Fruit fly (Drosophila melanogaster): ENCODE data around the gene CG5555.

CG5555 gene

DNA sequence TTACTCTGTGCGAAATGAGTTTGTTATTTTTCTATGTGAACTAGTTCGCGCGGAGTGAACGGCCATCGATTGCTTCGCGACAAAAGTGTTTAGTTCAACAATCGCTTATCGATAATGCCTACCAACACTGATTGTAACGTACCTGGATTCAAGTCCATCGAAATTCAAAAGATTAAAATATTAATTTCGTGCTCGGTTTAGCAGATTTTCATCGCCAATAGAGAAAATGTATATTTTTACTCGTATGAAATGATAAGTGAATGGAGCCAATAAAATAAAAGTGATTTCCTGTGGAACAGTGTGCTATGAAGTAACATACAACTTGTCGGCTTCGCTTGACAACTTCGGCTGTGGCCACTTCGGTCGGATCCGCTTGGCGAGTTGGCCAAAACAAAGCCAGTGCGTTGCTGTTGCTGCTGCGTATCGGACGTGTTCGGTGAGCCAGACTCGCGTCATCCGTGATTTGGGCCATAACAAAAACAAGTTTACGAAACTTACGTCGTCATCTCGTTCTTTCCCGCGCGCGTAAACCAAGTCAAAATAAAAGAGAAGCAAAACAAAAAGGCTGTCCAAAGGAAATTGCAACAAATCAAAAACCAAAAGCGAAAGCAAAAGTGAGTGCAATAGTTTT lies at the start of gene CG5555, which contains the start of gene myd (continued):
- TF ChIP-seq tin (GFP tag; optimal IDR thresholded peaks at IDR 0.05) (no peak), sima (GFP tag; optimal IDR thresholded peaks at IDR 0.05) (no peak), CG11560 (tag; IDR thresholded peaks at IDR 0.05) (no peak), Spps (tag; optimal IDR thresholded peaks at IDR 0.05) (no peak), jumu (GFP tag; optimal IDR thresholded peaks at IDR 0.05) (no peak), CG7556 (GFP tag; optimal IDR thresholded peaks at IDR 0.05) (no peak), CG6272 (GFP tag; IDR thresholded peaks at IDR 0.05) (no peak), run (tag; optimal IDR thresholded peaks at IDR 0.05) (no peak), CG13296 (GFP tag; optimal IDR thresholded peaks at IDR 0.05) (peak; percentile 46), CG6689 (GFP tag; IDR thresholded peaks at IDR 0.05) (no peak), MTF-1 (GFP tag; optimal IDR thresholded peaks at IDR 0.05; ENCODE audit: borderline replicate concordance) (no peak), CG1529 (GFP tag; optimal IDR thresholded peaks at IDR 0.05) (peak; percentile 14), Sox100B (GFP tag; optimal IDR thresholded peaks at IDR 0.05) (no peak), lilli (GFP tag; optimal IDR thresholded peaks at IDR 0.05) (peak; percentile 64), Gsc (GFP tag; IDR thresholded peaks at IDR 0.05) (no peak), CG14441 (GFP tag; IDR thresholded peaks at IDR 0.05) (no peak), Doc3 (GFP tag; IDR thresholded peaks at IDR 0.05; ENCODE audit: partially characterized antibody) (peak; percentile 71; the same call in 2 of the 3 replicates), mld (GFP tag; IDR thresholded peaks at IDR 0.05; ENCODE audit: partially characterized antibody) (peak; percentile 52; the same call in 1 of the 3 replicates), usp (GFP tag; optimal IDR thresholded peaks at IDR 0.05) (no peak), kay (GFP tag; optimal IDR thresholded peaks at IDR 0.05) (no peak), sna (GFP tag; IDR thresholded peaks at IDR 0.05; ENCODE audit: partially characterized antibody) (peak; percentile 82), trem (tag; optimal IDR thresholded peaks at IDR 0.05) (peak; percentile 36), CG17359 (tag; optimal IDR thresholded peaks at IDR 0.05) (peak; percentile 30), sqz (GFP tag; optimal IDR thresholded peaks at IDR 0.05) (no peak), ranshi (GFP tag; IDR thresholded peaks at IDR 0.05) (peak; percentile 30; the same call in 1 of the 2 replicates), CG42726 (GFP tag; IDR thresholded peaks at IDR 0.05; ENCODE audit: partially characterized antibody) (no peak), NfI (GFP tag; optimal IDR thresholded peaks at IDR 0.05) (peak; percentile 50), HHEX (GFP tag; optimal IDR thresholded peaks at IDR 0.05) (no peak), CG10979 (tag; optimal IDR thresholded peaks at IDR 0.05) (no peak), bab2 (GFP tag; optimal IDR thresholded peaks at IDR 0.05) (peak; percentile 27), CG14710 (tag; optimal IDR thresholded peaks at IDR 0.05) (peak; percentile 26), CG11696 (GFP tag; IDR thresholded peaks at IDR 0.05) (0 out of 2 replicates have a peak, but pooled peaks have one; percentile 31), CG6175 (GFP tag; IDR thresholded peaks at IDR 0.05) (no peak), dmrt99B (tag; optimal IDR thresholded peaks at IDR 0.05) (no peak), Ptx1 (GFP tag; IDR thresholded peaks at IDR 0.05) (no peak), row (GFP tag; IDR thresholded peaks at IDR 0.05) (peak; percentile 47; the same call in 1 of the 3 replicates), CG14014 (GFP tag; IDR thresholded peaks at IDR 0.05) (peak; percentile 56; the same call in 1 of the 2 replicates), Nf-YC (tag; optimal IDR thresholded peaks at IDR 0.05) (no peak), H15 (GFP tag; IDR thresholded peaks at IDR 0.05) (no peak), yki (optimal IDR thresholded peaks at IDR 0.05) (no peak), dm (GFP tag; optimal IDR thresholded peaks at IDR 0.05) (no peak), Fer2 (tag; optimal IDR thresholded peaks at IDR 0.05) (no peak), sens-2 (GFP tag; IDR thresholded peaks at IDR 0.05) (no peak), CG9797 (GFP tag; optimal IDR thresholded peaks at IDR 0.05) (no peak), tio (GFP tag; optimal IDR thresholded peaks at IDR 0.05) (no peak), danr (GFP tag; IDR thresholded peaks at IDR 0.05) (no peak), HLHmδ (GFP tag; optimal IDR thresholded peaks at IDR 0.05) (no peak), CG14965 (GFP tag; optimal IDR thresholded peaks at IDR 0.05; ENCODE audit: borderline replicate concordance) (no peak), Med (GFP tag) (peak; percentile 93), dati (GFP tag; IDR thresholded peaks at IDR 0.05) (no peak), ind (GFP tag; optimal IDR thresholded peaks at IDR 0.05) (no peak)
